Fruit fly (Drosophila melanogaster): ENCODE measurements around the gene Mtch.
A peak's percentile ranks its signal among the peaks of the same experiment; 100 is the strongest.

The Mtch gene

dm6 chr3L:184251-184650 is at the start of gene Mtch, which contains the start of the genes CG34140 and Mkp (continued):
- TF ChIP-seq Blimp-1 (GFP tag; optimal IDR thresholded peaks at IDR 0.05) (peak; percentile 36), CG6163 (GFP tag; IDR thresholded peaks at IDR 0.05) (peak; percentile 81), CG11902 (GFP tag; optimal IDR thresholded peaks at IDR 0.05) (peak; percentile 70), eg (GFP tag; IDR thresholded peaks at IDR 0.05) (peak; percentile 78), CG11762 (GFP tag; optimal IDR thresholded peaks at IDR 0.05; ENCODE audit: insufficient read depth) (peak; percentile 4), Sox15 (GFP tag; optimal IDR thresholded peaks at IDR 0.05) (peak; percentile 65), esn (GFP tag; optimal IDR thresholded peaks at IDR 0.05) (peak; percentile 90)

dm6 chr3L:134868-135267 is 49.6 kb upstream of the Mtch start:
- TF ChIP-seq CG31627 (GFP tag; optimal IDR thresholded peaks at IDR 0.05) (no peak), CG7368 (GFP tag; optimal IDR thresholded peaks at IDR 0.05) (no peak), Sox102F (GFP tag; optimal IDR thresholded peaks at IDR 0.05) (no peak), lz (GFP tag; optimal IDR thresholded peaks at IDR 0.05) (no peak), CG3919 (GFP tag; optimal IDR thresholded peaks at IDR 0.05) (no peak), spab (GFP tag; optimal IDR thresholded peaks at IDR 0.05) (no peak), CG6163 (GFP tag; IDR thresholded peaks at IDR 0.05) (no peak)

dm6 chr3L:136591-137280 is 47.7 kb upstream of the Mtch start:
- TF ChIP-seq cyc (GFP tag; optimal IDR thresholded peaks at IDR 0.05) (no peak), CG8119 (GFP tag; IDR thresholded peaks at IDR 0.05) (no peak), fd85E (GFP tag; optimal IDR thresholded peaks at IDR 0.05) (no peak), Lpt (GFP tag; optimal IDR thresholded peaks at IDR 0.05) (no peak), CG6854 (GFP tag; optimal IDR thresholded peaks at IDR 0.05) (peak; percentile 18), Sox102F (GFP tag; optimal IDR thresholded peaks at IDR 0.05) (no peak), CG6808 (GFP tag; optimal IDR thresholded peaks at IDR 0.05) (no peak), svp (GFP tag) (peak; percentile 47), CG6163 (GFP tag; IDR thresholded peaks at IDR 0.05) (0 out of 3 replicates have a peak, but pooled peaks have one; percentile 26), lz (GFP tag; optimal IDR thresholded peaks at IDR 0.05) (no peak), Eip93F (GFP tag; optimal IDR thresholded peaks at IDR 0.05) (no peak), CG4318 (GFP tag; optimal IDR thresholded peaks at IDR 0.05) (no peak), salr (GFP tag; optimal IDR thresholded peaks at IDR 0.05) (no peak), fd59A (GFP tag; optimal IDR thresholded peaks at IDR 0.05) (no peak), CG8319 (GFP tag; optimal IDR thresholded peaks at IDR 0.05) (no peak), Hr39 (GFP tag; optimal IDR thresholded peaks at IDR 0.05) (no peak), CG11902 (GFP tag; optimal IDR thresholded peaks at IDR 0.05) (no peak), Eip75B (GFP tag; optimal IDR thresholded peaks at IDR 0.05) (no peak), Sox14 (GFP tag; optimal IDR thresholded peaks at IDR 0.05) (no peak)

DNA sequence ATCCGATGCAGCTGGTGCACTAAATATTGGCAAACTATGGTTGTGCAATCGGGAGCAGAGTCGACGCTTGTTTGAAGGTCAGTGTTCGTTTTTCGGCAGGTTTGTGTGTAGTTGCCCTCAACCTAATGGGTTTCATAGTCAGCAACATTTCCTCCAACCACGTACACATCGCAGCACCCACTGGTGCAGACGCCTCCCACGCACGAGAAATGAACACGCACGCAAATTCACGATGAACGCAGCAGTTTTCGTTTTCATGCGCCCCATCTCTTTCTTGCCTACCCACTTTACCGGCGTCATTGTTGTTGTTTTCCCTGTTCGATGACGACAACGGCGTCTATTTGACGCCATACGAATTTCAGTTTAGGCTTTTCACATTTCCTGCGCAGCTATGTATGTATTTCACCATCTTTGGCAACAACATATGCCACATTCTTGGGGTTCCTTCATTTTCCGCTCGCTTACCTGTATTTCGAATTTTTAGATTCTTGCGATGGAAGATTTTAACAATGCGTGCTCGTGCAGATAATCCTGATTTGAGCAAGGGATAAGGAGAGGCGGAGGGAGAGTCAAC is 46.7 kb upstream of the Mtch start:
- TF ChIP-seq svp (GFP tag): peak; percentile 52
- no peak for TF ChIP-seq CG6276 (GFP tag; optimal IDR thresholded peaks at IDR 0.05)
- peak in 1 of 2 experiments; percentile 38 for TF ChIP-seq ss (GFP tag; optimal IDR thresholded peaks at IDR 0.05)
- no peak for TF ChIP-seq CG8632 (GFP tag; optimal IDR thresholded peaks at IDR 0.05)

Measured in whole organism, prepupa.